Worm (Caenorhabditis elegans) whole organism, L4/young adult: ENCODE measurements around the gene srd-26.

Experiments used
- dao-5 ChIP-seq: sonication (generic microtip); optimal IDR thresholded peaks from 2 replicates; lab custom pipeline; 2016; ENCODE audit warnings: missing genotype, missing genetic modification characterization, moderate library complexity, missing compliant biosample characterization
- him-1 ChIP-seq: sonication (generic microtip); optimal IDR thresholded peaks from 2 replicates; lab custom pipeline; 2016; ENCODE audit warnings: missing genotype, missing genetic modification reagents, missing genetic modification characterization, missing compliant biosample characterization

ce11 chrV:14120674-14121073 lies 42.1 kb downstream of the srd-26 start:
- no peak for TF ChIP-seq dao-5
- TF ChIP-seq him-1 (tag; lab: Kevin White, UChicago) = no peak
